Worm (Caenorhabditis elegans) whole organism, mixed stage, embryonic: ENCODE results near the gene fipr-1.
A peak's percentile ranks its signal among the peaks of the same experiment; 100 is the strongest.

Source experiments
- M03D4.4 ChIP-seq: sonication (generic microtip); optimal IDR thresholded peaks from 2 replicates; lab custom pipeline; 2017; ENCODE audit warnings: mild to moderate bottlenecking, missing genetic modification characterization, missing compliant biosample characterization
- bed-3 ChIP-seq: fragments of 200-800 bp; sonication (Bioruptor generic); optimal IDR thresholded peaks from 3 replicates; lab custom pipeline; 2018; ENCODE audit warnings: mild to moderate bottlenecking, missing genetic modification characterization, moderate library complexity, missing compliant biosample characterization
- blmp-1 ChIP-seq: fragments of 150-350 bp; optimal IDR thresholded peaks from 2 replicates; lab custom pipeline; 2014; ENCODE audit warnings: missing biosample characterization, missing genetic modification characterization
- ceh-39 ChIP-seq: fragments of 150-350 bp; optimal IDR thresholded peaks from 2 replicates; lab custom pipeline; 2014; ENCODE audit warnings: missing biosample characterization, missing genetic modification characterization
- ceh-43 ChIP-seq: fragments of 200-800 bp; sonication (Bioruptor generic); optimal IDR thresholded peaks from 2 replicates; lab custom pipeline; 2018; ENCODE audit warnings: mild to moderate bottlenecking, missing genetic modification characterization, moderate library complexity, missing compliant biosample characterization
- ceh-83 ChIP-seq: fragments of 200-800 bp; sonication (Bioruptor generic); optimal IDR thresholded peaks from 2 replicates; lab custom pipeline; 2018; ENCODE audit warnings: mild to moderate bottlenecking, missing genetic modification characterization, missing compliant biosample characterization
- ces-1 ChIP-seq: fragments of 150-350 bp; optimal IDR thresholded peaks from 2 replicates; lab custom pipeline; 2014; ENCODE audit warnings: missing biosample characterization, missing genetic modification reagents, missing genetic modification characterization
- cnd-1 ChIP-seq: fragments of 200-800 bp; sonication (Bioruptor generic); optimal IDR thresholded peaks from 2 replicates; lab custom pipeline; 2018; ENCODE audit warnings: mild to moderate bottlenecking, missing genetic modification characterization, missing compliant biosample characterization
- drap-1 ChIP-seq: fragments of 200-800 bp; sonication (Bioruptor generic); optimal IDR thresholded peaks from 3 replicates; lab custom pipeline; 2018; ENCODE audit warnings: mild to moderate bottlenecking, missing genetic modification characterization, missing compliant biosample characterization
- elt-1 ChIP-seq: sonication (generic microtip); optimal IDR thresholded peaks from 2 replicates; lab custom pipeline; 2017; ENCODE audit warnings: missing genetic modification characterization, mild to moderate bottlenecking, missing compliant biosample characterization, antibody characterized with exemption, moderate library complexity, borderline replicate concordance; ENCODE audit not compliant: insufficient read depth
- elt-3 ChIP-seq: fragments of 150-350 bp; optimal IDR thresholded peaks from 2 replicates; lab custom pipeline; 2014; ENCODE audit warnings: missing biosample characterization, missing genetic modification characterization
- flh-1 ChIP-seq: fragments of 200-800 bp; sonication (Bioruptor generic); optimal IDR thresholded peaks from 2 replicates; lab custom pipeline; 2018; ENCODE audit warnings: mild to moderate bottlenecking, missing genetic modification characterization, moderate library complexity, missing compliant biosample characterization
- ham-2 ChIP-seq: fragments of 200-800 bp; sonication (Bioruptor generic); optimal IDR thresholded peaks from 2 replicates; lab custom pipeline; 2018; ENCODE audit warnings: mild to moderate bottlenecking, missing genetic modification characterization, missing compliant biosample characterization
- hlh-1 ChIP-seq: fragments of 150-350 bp; optimal IDR thresholded peaks from 2 replicates; lab custom pipeline; 2014; ENCODE audit warnings: missing biosample characterization, missing genetic modification reagents, missing genetic modification characterization
- lin-13 ChIP-seq: fragments of 150-350 bp; optimal IDR thresholded peaks from 2 replicates; lab custom pipeline; 2014; ENCODE audit warnings: missing biosample characterization, missing genetic modification characterization
- lin-32 ChIP-seq: fragments of 200-800 bp; sonication (Bioruptor generic); optimal IDR thresholded peaks from 2 replicates; lab custom pipeline; 2018; ENCODE audit warnings: mild to moderate bottlenecking, missing genetic modification characterization, missing compliant biosample characterization
- lsy-2 ChIP-seq: fragments of 150-350 bp; optimal IDR thresholded peaks from 2 replicates; lab custom pipeline; 2014; ENCODE audit warnings: missing biosample characterization, missing genetic modification characterization
- mab-5 ChIP-seq: fragments of 150-350 bp; optimal IDR thresholded peaks from 2 replicates; lab custom pipeline; 2014; ENCODE audit warnings: missing biosample characterization, missing genetic modification characterization
- mep-1 ChIP-seq: fragments of 150-350 bp; optimal IDR thresholded peaks from 2 replicates; lab custom pipeline; 2017; ENCODE audit warnings: missing biosample characterization, missing genetic modification reagents, missing genetic modification characterization, inconsistent platforms
- mls-2 ChIP-seq: sonication (generic microtip); optimal IDR thresholded peaks from 2 replicates; lab custom pipeline; 2016; ENCODE audit warnings: mild to moderate bottlenecking, missing genetic modification characterization, moderate library complexity, missing compliant biosample characterization
- nhr-12 ChIP-seq: fragments of 150-350 bp; optimal IDR thresholded peaks from 2 replicates; lab custom pipeline; 2014; ENCODE audit warnings: missing biosample characterization, missing genetic modification characterization
- nhr-2 ChIP-seq: fragments of 150-350 bp; optimal IDR thresholded peaks from 2 replicates; lab custom pipeline; 2014; ENCODE audit warnings: missing biosample characterization, missing genetic modification characterization
- nhr-237 ChIP-seq: fragments of 150-350 bp; optimal IDR thresholded peaks from 2 replicates; lab custom pipeline; 2014; ENCODE audit warnings: missing biosample characterization, missing genetic modification characterization
- nhr-28 ChIP-seq: fragments of 150-350 bp; optimal IDR thresholded peaks from 2 replicates; lab custom pipeline; 2014; ENCODE audit warnings: missing biosample characterization, missing genetic modification characterization
- nhr-76 ChIP-seq: sonication (generic microtip); optimal IDR thresholded peaks from 2 replicates; lab custom pipeline; 2017; ENCODE audit warnings: missing biosample characterization, missing genetic modification characterization
- pha-4 ChIP-seq: fragments of 150-350 bp; optimal IDR thresholded peaks from 2 replicates; lab custom pipeline; 2018; ENCODE audit warnings: missing biosample characterization, missing genetic modification reagents, missing genetic modification characterization
- sem-2 ChIP-seq: fragments of 200-800 bp; sonication (Bioruptor generic); optimal IDR thresholded peaks from 2 replicates; lab custom pipeline; 2018; ENCODE audit warnings: mild to moderate bottlenecking, missing genetic modification characterization, missing compliant biosample characterization
- snpc-4 ChIP-seq: fragments of 150-350 bp; optimal IDR thresholded peaks from 2 replicates; lab custom pipeline; 2014; ENCODE audit warnings: missing biosample characterization, missing genetic modification characterization
- sptf-1 ChIP-seq: sonication (generic microtip); optimal IDR thresholded peaks from 2 replicates; lab custom pipeline; 2017; ENCODE audit warnings: mild to moderate bottlenecking, missing genetic modification characterization, moderate library complexity, missing compliant biosample characterization
- tbx-8 ChIP-seq: fragments of 200-800 bp; sonication (Bioruptor generic); optimal IDR thresholded peaks from 2 replicates; lab custom pipeline; 2018; ENCODE audit warnings: mild to moderate bottlenecking, missing genetic modification characterization, moderate library complexity, missing compliant biosample characterization
- unc-120 ChIP-seq: sonication (generic microtip); optimal IDR thresholded peaks from 2 replicates; lab custom pipeline; 2017; ENCODE audit warnings: missing genetic modification characterization, missing compliant biosample characterization; ENCODE audit not compliant: poor library complexity, severe bottlenecking
- unc-39 ChIP-seq: fragments of 150-350 bp; optimal IDR thresholded peaks from 2 replicates; lab custom pipeline; 2014; ENCODE audit warnings: missing biosample characterization, missing genetic modification characterization
- unc-62 ChIP-seq: fragments of 150-350 bp; optimal IDR thresholded peaks from 2 replicates; lab custom pipeline; 2014; ENCODE audit warnings: missing biosample characterization, missing genetic modification reagents, missing genetic modification characterization
- zip-8 ChIP-seq: fragments of 150-350 bp; optimal IDR thresholded peaks from 2 replicates; lab custom pipeline; 2014; ENCODE audit warnings: missing biosample characterization, missing genetic modification characterization
- ztf-11 ChIP-seq: fragments of 150-350 bp; optimal IDR thresholded peaks from 2 replicates; lab custom pipeline; 2014; ENCODE audit warnings: missing biosample characterization, missing genetic modification characterization

fipr-1 gene

DNA sequence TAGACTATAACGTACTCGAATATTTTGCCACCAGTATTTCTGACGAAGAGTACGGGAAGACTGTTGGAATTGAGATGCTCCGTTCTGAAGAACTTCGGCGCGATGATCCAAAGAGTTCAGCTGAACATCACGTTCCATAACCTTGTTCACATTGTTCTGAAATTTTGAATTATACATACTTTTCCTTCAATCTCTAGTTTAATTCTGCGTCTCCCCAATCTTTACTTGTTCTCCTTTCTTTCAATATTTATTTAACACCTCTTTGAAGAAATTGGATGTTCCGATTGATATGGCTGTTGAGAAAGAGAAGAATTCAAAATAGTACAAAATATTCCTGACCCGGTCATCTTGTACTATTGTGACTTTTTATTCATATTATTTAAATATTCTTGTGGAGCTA, 16.7 kb downstream of the fipr-1 start, which contains the start of gene F23H12.3:
F23H12.3 (plus strand) TSS at position 301 of the 400 bp plus-strand sequence.
- no peak for TF ChIP-seq tbx-8 (GFP tag; lab: Kevin White, UChicago)
- no peak for TF ChIP-seq elt-3
- TF ChIP-seq nhr-237 = no peak
- TF ChIP-seq mep-1 = no peak
- TF ChIP-seq M03D4.4 = no peak
- no peak for TF ChIP-seq ham-2 (GFP tag; lab: Kevin White, UChicago)
- TF ChIP-seq, all 35 proteins: peak for 0

DNA sequence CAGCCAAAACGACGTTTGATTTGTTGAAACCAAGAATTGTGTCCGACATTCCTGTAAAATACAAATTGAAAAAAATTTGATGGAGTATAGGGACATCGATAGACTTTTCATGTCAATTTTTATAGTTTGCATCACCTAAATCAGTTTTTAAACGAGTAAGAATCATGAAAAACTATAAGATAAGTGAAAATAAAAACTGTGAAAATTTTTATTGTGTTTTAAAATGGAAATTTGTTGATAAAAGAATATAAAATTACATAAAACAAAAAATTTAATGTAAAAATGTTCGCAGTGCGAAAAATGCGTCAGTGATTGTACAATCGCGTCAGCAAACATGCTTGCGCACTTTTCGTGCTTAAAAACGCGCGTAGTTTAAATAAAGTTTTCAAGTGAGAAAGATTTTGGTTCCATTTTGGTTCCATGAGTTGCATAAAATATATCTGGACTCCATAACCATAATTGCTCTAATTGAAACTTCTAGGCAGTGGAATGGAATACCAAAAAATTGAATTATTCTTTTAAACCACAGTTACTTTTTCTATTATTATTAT, 18.1 kb downstream of the fipr-1 start, which contains the start of gene tomm-20:
tomm-20 (minus strand) TSS at position 51 of the 551 bp plus-strand sequence.
- peak; percentile 94 for TF ChIP-seq nhr-237
- TF ChIP-seq nhr-2 = peak; percentile 31
- peak; percentile 5 for TF ChIP-seq elt-1 (tag; lab: Kevin White, UChicago)
- TF ChIP-seq mep-1 = peak; percentile 96
- TF ChIP-seq nhr-28 = no peak
- TF ChIP-seq ceh-83 (GFP tag; lab: Kevin White, UChicago) = peak; percentile 58
- TF ChIP-seq drap-1 (GFP tag; lab: Kevin White, UChicago) = peak; percentile 38
- no peak for TF ChIP-seq lin-32
- TF ChIP-seq nhr-76 (tag; lab: Kevin White, UChicago) = no peak
- peak; percentile 30 for TF ChIP-seq bed-3 (GFP tag; lab: Kevin White, UChicago)
- TF ChIP-seq tbx-8 (GFP tag; lab: Kevin White, UChicago) = no peak
- peak; percentile 77 for TF ChIP-seq pha-4 (tag; lab: Kevin White, UChicago)
- TF ChIP-seq zip-8 (tag; lab: Kevin White, UChicago) = no peak
- TF ChIP-seq M03D4.4 = peak; percentile 65
- TF ChIP-seq cnd-1 (tag; lab: Kevin White, UChicago) = peak; percentile 62
- peak; percentile 24 for TF ChIP-seq ztf-11
- no peak for TF ChIP-seq blmp-1 (tag; lab: Kevin White, UChicago)
- no peak for TF ChIP-seq elt-3
- no peak for TF ChIP-seq unc-39 (tag; lab: Kevin White, UChicago)
- TF ChIP-seq flh-1 (GFP tag; lab: Kevin White, UChicago) = no peak
- peak; percentile 34 for TF ChIP-seq unc-120 (tag; lab: Kevin White, UChicago)
- peak; percentile 58 for TF ChIP-seq ceh-43 (GFP tag; lab: Kevin White, UChicago)
- TF ChIP-seq mab-5 (tag; lab: Kevin White, UChicago) = no peak
- TF ChIP-seq snpc-4 (tag; lab: Kevin White, UChicago) = no peak
- peak; percentile 47 for TF ChIP-seq ceh-39 (tag; lab: Kevin White, UChicago)
- TF ChIP-seq unc-62 (GFP tag; lab: Kevin White, UChicago) = peak; percentile 50
- peak; percentile 79 for TF ChIP-seq mls-2 (tag; lab: Kevin White, UChicago)
- peak; percentile 26 for TF ChIP-seq sem-2 (GFP tag; lab: Kevin White, UChicago)
- TF ChIP-seq lsy-2 (tag; lab: Kevin White, UChicago) = peak; percentile 86
- TF ChIP-seq lin-13 (tag; lab: Kevin White, UChicago) = peak; percentile 98
- TF ChIP-seq sptf-1 (tag; lab: Kevin White, UChicago) = peak; percentile 86
- TF ChIP-seq hlh-1 = peak; percentile 32
- TF ChIP-seq ces-1 (GFP tag; lab: Kevin White, UChicago) = peak; percentile 47
- TF ChIP-seq nhr-12 (tag; lab: Kevin White, UChicago) = no peak
- TF ChIP-seq ham-2 (GFP tag; lab: Kevin White, UChicago) = no peak

DNA sequence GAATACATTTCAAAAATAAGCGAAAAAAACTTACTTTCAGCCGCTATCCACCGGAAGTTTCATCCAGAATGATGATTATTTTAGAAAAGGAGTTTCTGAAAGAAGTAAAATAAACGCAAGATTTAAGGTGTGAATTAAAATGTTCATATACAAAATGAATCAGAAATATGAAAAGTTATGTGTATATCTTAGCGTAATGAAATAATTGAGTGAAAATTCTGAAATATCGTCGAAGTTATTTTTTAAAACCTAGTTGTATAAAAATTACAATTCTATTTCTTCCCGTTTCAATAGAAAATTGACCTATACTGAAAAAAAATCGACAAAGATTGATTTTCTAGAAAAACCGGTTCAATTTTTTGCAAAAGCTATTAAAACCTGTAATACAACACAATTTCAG, 23.6 kb downstream of the fipr-1 start, which contains the start of gene twk-13:
twk-13 (minus strand) TSS at position 101 of the 400 bp plus-strand sequence.
- no peak for TF ChIP-seq unc-39 (tag; lab: Kevin White, UChicago)
- no peak for TF ChIP-seq unc-62 (GFP tag; lab: Kevin White, UChicago)
- no peak for TF ChIP-seq ceh-83 (GFP tag; lab: Kevin White, UChicago)
- no peak for TF ChIP-seq lin-32

DNA sequence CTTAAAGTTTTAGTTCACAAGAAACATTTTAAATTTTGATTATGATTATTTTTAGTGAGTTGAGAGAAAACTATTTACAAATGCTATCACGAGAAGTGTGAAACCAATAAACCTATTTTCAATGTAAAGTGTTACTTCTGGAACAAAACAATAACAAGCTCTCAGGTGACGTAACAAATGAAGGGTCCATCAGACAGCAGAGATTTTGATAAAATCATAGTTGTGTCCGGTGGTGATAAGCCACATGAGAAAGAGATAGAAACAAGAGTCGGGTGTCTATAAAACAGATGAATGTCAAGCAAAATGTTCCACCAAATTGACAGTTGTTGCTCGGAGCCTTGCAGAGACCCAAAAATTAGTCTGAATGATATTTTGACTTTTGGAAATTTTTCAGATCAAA, 27.2 kb downstream of the fipr-1 start:
- TF ChIP-seq unc-62 (GFP tag; lab: Kevin White, UChicago) (peak; percentile 10), lin-13 (tag; lab: Kevin White, UChicago) (no peak)
